Fruit fly (Drosophila melanogaster): ENCODE measurements around the gene Sam-S.

Sam-S gene

dm6 chr2L:106540-106939, at the start of gene Sam-S, which contains the start of gene Nhe1:
Gene Sam-S, plus strand, starts transcription at chr2L:106903.
Gene Nhe1, minus strand, starts transcription at chr2L:106732.
- no peak for TF ChIP-seq noc (tag; optimal IDR thresholded peaks at IDR 0.05)

DNA sequence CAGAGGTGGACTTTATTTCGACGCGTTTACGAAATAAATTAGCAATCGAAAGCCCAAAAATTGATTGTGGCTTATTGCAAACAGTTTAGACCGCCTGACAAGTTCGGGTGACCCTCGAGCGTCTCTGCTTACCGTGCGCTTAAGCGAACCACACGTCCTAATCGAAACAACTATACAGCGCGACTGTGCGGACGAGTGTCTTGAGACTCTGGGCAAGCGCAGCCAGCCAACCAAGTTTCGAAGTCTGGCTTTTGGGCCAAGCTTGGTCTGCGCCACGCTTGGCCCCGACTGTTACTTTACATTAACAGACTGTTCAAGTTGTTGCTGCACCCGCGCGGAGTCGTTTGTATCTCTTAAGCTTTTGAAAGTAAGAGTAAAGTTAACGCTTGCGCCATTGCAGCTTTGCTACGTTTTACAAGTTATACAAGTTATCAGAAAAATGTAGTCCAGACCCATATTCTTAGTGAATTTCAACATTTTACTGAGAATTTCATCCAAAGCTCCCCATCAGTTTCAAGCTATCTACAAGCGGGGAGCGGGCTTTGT, 47.6 kb upstream of the Sam-S start:
- TF ChIP-seq noc (tag; optimal IDR thresholded peaks at IDR 0.05), result no peak

dm6 chr2L:65354-65949, 41.3 kb upstream of the Sam-S start, which contains the start of gene Cda5:
Gene Cda5, minus strand, starts transcription at chr2L:65404.
- no peak for TF ChIP-seq noc (tag; optimal IDR thresholded peaks at IDR 0.05)

DNA sequence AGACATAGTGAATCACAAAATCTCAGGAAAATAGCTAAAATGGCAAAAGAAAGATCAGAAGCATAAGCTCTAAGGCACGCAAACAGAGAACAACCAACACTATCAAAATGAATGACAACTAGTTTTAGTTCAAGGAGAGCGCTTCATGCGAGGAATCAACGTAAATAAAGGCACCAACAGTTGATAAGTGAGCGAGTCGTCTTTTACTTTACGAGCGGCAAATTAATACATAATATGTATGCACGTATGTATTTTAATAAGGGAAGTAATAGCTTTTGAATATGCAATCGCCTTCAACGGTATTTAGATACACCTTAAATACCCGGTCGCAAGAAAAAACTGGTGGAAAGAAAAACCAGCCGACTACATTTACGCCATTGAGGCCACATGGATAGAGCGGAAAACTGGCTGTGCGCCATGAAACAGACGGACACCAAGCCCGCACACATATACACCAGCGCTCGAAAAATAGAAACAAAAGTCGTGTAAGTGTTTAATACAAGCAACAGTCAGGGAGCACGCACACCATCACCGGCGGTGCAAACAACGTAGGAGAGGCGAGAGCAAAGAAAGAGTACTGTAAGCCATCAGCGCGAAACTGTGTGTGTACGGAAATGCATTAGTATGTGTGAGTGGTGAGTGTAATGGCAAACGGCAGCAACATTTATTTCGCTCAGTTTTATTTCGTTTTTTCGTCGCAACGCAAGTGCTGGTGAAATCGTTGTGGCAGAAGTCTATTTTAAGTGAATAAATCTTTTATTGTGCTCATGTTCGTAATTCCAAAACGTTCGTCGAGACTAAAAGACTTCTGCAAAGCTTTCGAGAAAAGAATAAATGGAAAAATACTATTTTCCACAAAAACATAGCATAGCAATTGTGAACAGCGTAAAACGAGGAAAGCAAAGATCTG, 40.1 kb upstream of the Sam-S start, which contains the start of gene dbr:
TSS of gene dbr (plus strand) at position 114 of the 910 bp plus-strand sequence.
- peak; percentile 4 for TF ChIP-seq noc (tag; optimal IDR thresholded peaks at IDR 0.05)

DNA sequence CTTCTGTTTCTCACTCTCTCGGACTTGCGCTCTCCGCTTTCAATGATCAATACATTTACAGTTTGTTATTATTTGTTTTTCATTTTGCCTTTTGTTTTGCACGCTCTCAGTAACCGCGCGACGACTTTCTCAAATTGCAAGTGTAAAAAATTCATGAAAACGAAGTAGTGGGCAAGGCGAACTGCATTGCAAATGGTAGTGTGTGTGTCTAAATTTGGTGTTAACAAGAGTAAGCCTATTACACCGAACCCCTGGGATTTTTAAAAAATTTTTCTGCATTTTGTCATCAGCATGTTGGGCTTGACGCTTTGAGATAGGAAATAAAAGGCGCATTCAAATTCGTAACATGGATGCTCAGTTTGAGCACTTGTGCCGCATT, 39.4 kb upstream of the Sam-S start:
- TF ChIP-seq noc (tag; optimal IDR thresholded peaks at IDR 0.05), result no peak

DNA sequence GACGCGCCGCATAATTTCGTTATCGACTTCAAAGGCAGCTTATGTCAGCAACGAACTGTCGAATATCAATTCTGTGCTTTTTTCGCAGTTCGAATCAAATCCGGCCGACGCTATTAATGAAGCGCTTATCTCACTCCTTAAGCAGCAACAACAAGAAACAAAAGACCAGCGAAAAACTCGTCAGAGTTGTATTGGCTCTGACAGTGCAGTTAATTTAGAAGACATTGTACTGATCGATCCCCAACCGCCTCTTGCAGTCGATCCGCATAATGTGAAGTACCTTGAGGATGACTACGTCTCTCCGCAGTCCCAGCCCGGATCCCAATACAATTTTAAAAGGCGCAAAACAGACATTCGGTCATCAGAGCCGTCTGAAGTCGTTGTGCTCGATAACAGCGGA, 37.1 kb upstream of the Sam-S start:
- no peak for TF ChIP-seq noc (tag; optimal IDR thresholded peaks at IDR 0.05)

- TF ChIP-seq noc (tag; optimal IDR thresholded peaks at IDR 0.05), result no peak
These were observed 35.2 kb upstream of the Sam-S start, which contains the start of gene galectin for dm6 chr2L:71457-71856. Gene galectin, plus strand, starts transcription at chr2L:71757.

dm6 chr2L:71869-72751, 34.6 kb upstream of the Sam-S start:
- TF ChIP-seq noc (tag; optimal IDR thresholded peaks at IDR 0.05), result peak; percentile 50

DNA sequence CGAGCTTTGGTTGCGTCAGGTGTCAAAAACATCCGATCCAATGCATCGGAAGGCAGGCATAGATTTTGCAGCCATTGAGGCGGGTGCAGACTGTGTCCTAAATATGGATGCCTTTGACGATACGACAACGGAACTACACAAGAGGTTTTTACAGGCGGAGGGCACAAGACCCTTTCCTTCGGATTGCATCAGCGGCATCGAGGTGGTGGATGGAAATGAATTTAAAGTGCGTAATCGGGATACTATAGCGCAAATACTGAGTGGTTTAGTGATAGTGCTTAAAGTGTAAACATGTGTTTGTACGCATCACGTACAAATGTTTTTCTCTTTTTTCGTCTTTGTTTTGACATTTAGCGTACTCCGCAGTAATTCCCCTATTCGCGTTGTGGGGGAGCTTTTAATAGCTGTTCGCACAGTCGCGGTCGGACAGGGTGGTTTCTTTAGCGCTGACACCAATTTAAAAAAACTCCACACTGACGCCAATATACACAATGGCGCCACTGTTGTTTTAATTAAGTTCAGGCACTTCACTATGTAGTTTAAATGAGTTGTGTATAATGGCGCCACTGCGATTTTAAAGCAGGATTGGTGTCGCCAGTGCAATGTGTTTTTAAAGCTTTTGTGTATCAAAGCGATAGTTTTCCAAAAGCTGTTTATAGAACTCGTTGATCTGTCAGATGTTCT, 33.8 kb upstream of the Sam-S start:
- peak; percentile 9 for TF ChIP-seq noc (tag; optimal IDR thresholded peaks at IDR 0.05)

dm6 chr2L:73760-74388, 32.8 kb upstream of the Sam-S start:
- TF ChIP-seq noc (tag; optimal IDR thresholded peaks at IDR 0.05), result no peak

dm6 chr2L:76048-76447, 30.7 kb upstream of the Sam-S start, which contains the start of gene CG11374:
Gene CG11374, plus strand, starts transcription at chr2L:76348.
- no peak for TF ChIP-seq noc (tag; optimal IDR thresholded peaks at IDR 0.05)

DNA sequence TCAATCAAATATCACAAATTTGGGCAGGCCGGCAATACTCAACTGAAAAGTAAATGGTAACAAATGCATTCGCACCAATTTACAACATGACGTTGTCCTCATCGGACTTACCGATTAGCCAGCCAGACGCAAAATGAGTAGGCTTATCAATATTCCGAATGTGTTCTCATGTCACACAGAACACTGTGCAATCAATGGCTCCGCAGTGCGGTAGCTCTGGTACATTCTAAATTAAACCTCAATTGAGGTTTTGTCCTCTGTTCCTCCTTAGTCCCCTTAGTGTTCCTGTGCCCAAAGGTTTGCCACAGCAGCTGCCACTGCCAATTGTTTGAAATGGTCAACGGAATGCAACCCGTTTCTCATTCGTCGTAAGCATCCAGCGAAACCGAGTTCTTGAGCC, 27.9 kb upstream of the Sam-S start:
- no peak for TF ChIP-seq noc (tag; optimal IDR thresholded peaks at IDR 0.05)

- TF ChIP-seq noc (tag; optimal IDR thresholded peaks at IDR 0.05), result peak; percentile 46
These were observed 25.5 kb upstream of the Sam-S start for dm6 chr2L:81198-81597.

- no peak for TF ChIP-seq noc (tag; optimal IDR thresholded peaks at IDR 0.05)
These were observed 24.6 kb upstream of the Sam-S start for dm6 chr2L:82080-82479.

dm6 chr2L:85099-85498, 21.6 kb upstream of the Sam-S start:
- peak; percentile 66 for TF ChIP-seq noc (tag; optimal IDR thresholded peaks at IDR 0.05)
